Fruit fly (Drosophila melanogaster) whole organism, prepupa: Measurements from ENCODE around the gene Edg78E.

Source experiments
- CG3919 ChIP-seq: fragments of 200-800 bp; sonication (Bioruptor generic); optimal IDR thresholded peaks from 3 replicates; lab custom pipeline; 2016; ENCODE audit warnings: missing biosample characterization, missing genetic modification characterization
- CG6276 ChIP-seq: fragments of 200-800 bp; sonication (Bioruptor generic); optimal IDR thresholded peaks from 2 replicates; lab custom pipeline; 2017; ENCODE audit warnings: missing biosample characterization, mild to moderate bottlenecking, missing genetic modification characterization
- Gug ChIP-seq: fragments of 200-800 bp; sonication (Bioruptor generic); IDR thresholded peaks from 2 replicates; pipeline ENCODE4 v1.3.6; 2022; ENCODE audit warnings: missing biosample characterization, missing genetic modification characterization
- Lpt ChIP-seq: fragments of 200-800 bp; sonication (Bioruptor generic); optimal IDR thresholded peaks from 3 replicates; lab custom pipeline; 2016; ENCODE audit warnings: missing biosample characterization, missing genetic modification characterization

- TF ChIP-seq CG6276 (GFP tag; lab: Kevin White, UChicago) (no peak), Lpt (GFP tag; lab: Kevin White, UChicago) (no peak), CG3919 (no peak), Gug (no peak)
These were observed 21.8 kb upstream of the Edg78E start for dm6 chr3L:21319313-21319907.
